Fruit fly (Drosophila melanogaster) whole organism, embryonic: ENCODE measurements around the gene CG42727.

Source experiments
- CG10979 ChIP-seq: fragments of 200-800 bp; sonication (Bioruptor generic); optimal IDR thresholded peaks from 2 replicates; lab custom pipeline; 2018; ENCODE audit warnings: missing biosample characterization, mild to moderate bottlenecking, missing genetic modification characterization, moderate library complexity
- CG1233 ChIP-seq: fragments of 200-800 bp; sonication (Bioruptor generic); optimal IDR thresholded peaks from 4 replicates; lab custom pipeline; 2018; ENCODE audit warnings: missing biosample characterization, mild to moderate bottlenecking, missing genetic modification characterization
- CG15479 ChIP-seq: fragments of 200-800 bp; sonication (Bioruptor generic); optimal IDR thresholded peaks from 3 replicates; lab custom pipeline; 2019; ENCODE audit warnings: missing biosample characterization, mild to moderate bottlenecking, missing genetic modification characterization, moderate library complexity
- CG1602 ChIP-seq: fragments of 200-800 bp; sonication (Bioruptor generic); optimal IDR thresholded peaks from 3 replicates; lab custom pipeline; 2016; ENCODE audit warnings: missing biosample characterization, missing genetic modification characterization
- CG1647 ChIP-seq: fragments of 200-800 bp; sonication (Bioruptor generic); optimal IDR thresholded peaks from 3 replicates; lab custom pipeline; 2016; ENCODE audit warnings: missing biosample characterization, missing genetic modification characterization
- CG17359 ChIP-seq: fragments of 200-800 bp; sonication (Bioruptor generic); optimal IDR thresholded peaks from 3 replicates; lab custom pipeline; 2018; ENCODE audit warnings: missing biosample characterization, mild to moderate bottlenecking, missing genetic modification characterization, moderate library complexity
- CG17612 ChIP-seq: fragments of 200-800 bp; sonication (Bioruptor generic); IDR thresholded peaks from 2 replicates; pipeline ENCODE4 v1.3.6; 2022; ENCODE audit warnings: missing biosample characterization, missing genetic modification characterization
- CG17829 ChIP-seq: fragments of 200-800 bp; optimal IDR thresholded peaks from 2 replicates; lab custom pipeline; 2019; ENCODE audit warnings: missing biosample characterization, mild to moderate bottlenecking, missing genetic modification characterization, moderate library complexity
- CG18599 ChIP-seq: fragments of 200-800 bp; sonication (Bioruptor generic); optimal IDR thresholded peaks from 3 replicates; lab custom pipeline; 2017; ENCODE audit warnings: missing biosample characterization, missing genetic modification characterization, mild to moderate bottlenecking, moderate library complexity, missing genetic modification reagents
- CG2199 ChIP-seq: fragments of 200-800 bp; sonication (Bioruptor generic); IDR thresholded peaks from 3 replicates; pipeline ENCODE4 v1.3.6; 2022; ENCODE audit warnings: missing biosample characterization, missing genetic modification characterization
- CG2678 ChIP-seq: fragments of 200-800 bp; sonication (Bioruptor generic); optimal IDR thresholded peaks from 3 replicates; lab custom pipeline; 2019; ENCODE audit warnings: missing biosample characterization, mild to moderate bottlenecking, missing genetic modification characterization, moderate library complexity
- CG3847 ChIP-seq: fragments of 200-800 bp; sonication (Bioruptor generic); IDR thresholded peaks from 2 replicates; pipeline ENCODE4 v1.3.6; 2022; ENCODE audit warnings: missing biosample characterization, missing genetic modification characterization
- CG6175 ChIP-seq: fragments of 200-800 bp; sonication (Bioruptor generic); IDR thresholded peaks from 3 replicates; pipeline ENCODE4 v1.3.6; 2022; ENCODE audit warnings: missing biosample characterization, missing genetic modification characterization
- CG6254 ChIP-seq: fragments of 200-800 bp; sonication (Bioruptor generic); optimal IDR thresholded peaks from 3 replicates; lab custom pipeline; 2017; ENCODE audit warnings: mild to moderate bottlenecking, missing biosample characterization, missing genetic modification reagents, missing genetic modification characterization
- CG7786 ChIP-seq: fragments of 200-800 bp; sonication (Bioruptor generic); optimal IDR thresholded peaks from 2 replicates; lab custom pipeline; 2016; ENCODE audit warnings: missing biosample characterization, missing genetic modification characterization
- CG8765 ChIP-seq: fragments of 200-800 bp; sonication (Bioruptor generic); IDR thresholded peaks from 2 replicates; pipeline ENCODE4 v1.3.6; 2022; ENCODE audit warnings: missing biosample characterization, missing genetic modification characterization
- CG9817 ChIP-seq: fragments of 200-800 bp; sonication (Bioruptor generic); optimal IDR thresholded peaks from 2 replicates; lab custom pipeline; 2018; ENCODE audit warnings: missing biosample characterization, mild to moderate bottlenecking, missing genetic modification characterization, moderate library complexity
- Dip2 ChIP-seq: fragments of 200-800 bp; sonication (Bioruptor generic); IDR thresholded peaks from 2 replicates; pipeline ENCODE4 v1.3.6; 2022; ENCODE audit warnings: missing biosample characterization, missing genetic modification characterization
- Dp ChIP-seq: fragments of 200-800 bp; sonication (Bioruptor generic); optimal IDR thresholded peaks from 2 replicates; lab custom pipeline; 2018; ENCODE audit warnings: missing biosample characterization, mild to moderate bottlenecking, missing genetic modification characterization, moderate library complexity
- Dref ChIP-seq: fragments of 200-800 bp; sonication (Bioruptor generic); IDR thresholded peaks from 2 replicates; pipeline ENCODE4 v1.3.6; 2022; ENCODE audit warnings: missing biosample characterization, missing genetic modification characterization
- Drgx ChIP-seq: fragments of 200-800 bp; sonication (Bioruptor generic); IDR thresholded peaks from 2 replicates; pipeline ENCODE4 v1.3.6; 2022; ENCODE audit warnings: missing biosample characterization, missing genetic modification characterization
- HLH3B ChIP-seq: fragments of 200-800 bp; sonication (Bioruptor generic); IDR thresholded peaks from 2 replicates; pipeline ENCODE4 v1.3.6; 2022; ENCODE audit warnings: missing biosample characterization, missing genetic modification characterization
- Hmr ChIP-seq: fragments of 200-800 bp; sonication (Bioruptor generic); optimal IDR thresholded peaks from 3 replicates; lab custom pipeline; 2017; ENCODE audit warnings: mild to moderate bottlenecking, missing biosample characterization, missing genetic modification reagents, missing genetic modification characterization
- MESR4 ChIP-seq: fragments of 200-800 bp; sonication (Bioruptor generic); optimal IDR thresholded peaks from 2 replicates; lab custom pipeline; 2018; ENCODE audit warnings: missing biosample characterization, mild to moderate bottlenecking, missing genetic modification characterization, moderate library complexity
- MTF-1 ChIP-seq: fragments of 200-800 bp; sonication (Bioruptor generic); optimal IDR thresholded peaks from 2 replicates; lab custom pipeline; 2018; ENCODE audit warnings: missing biosample characterization, mild to moderate bottlenecking, missing genetic modification characterization, borderline replicate concordance
- Mrtf ChIP-seq: fragments of 200-800 bp; sonication (Bioruptor generic); IDR thresholded peaks from 3 replicates; pipeline ENCODE4 v1.3.6; 2022; ENCODE audit warnings: missing biosample characterization, missing genetic modification characterization
- Opbp ChIP-seq: fragments of 200-800 bp; sonication (Bioruptor generic); IDR thresholded peaks from 3 replicates; pipeline ENCODE4 v1.3.6; 2022; ENCODE audit warnings: missing biosample characterization, missing genetic modification characterization; ENCODE audit not compliant: partially characterized antibody
- Tbp ChIP-seq: fragments of >200 bp; optimal IDR thresholded peaks from 2 replicates; lab custom pipeline; 2018; ENCODE audit warnings: missing biosample characterization, missing genetic modification characterization
- Xbp1 ChIP-seq: fragments of 200-800 bp; sonication (Bioruptor generic); optimal IDR thresholded peaks from 3 replicates; lab custom pipeline; 2016; ENCODE audit warnings: missing biosample characterization, mild to moderate bottlenecking, missing genetic modification characterization
- Xrp1 ChIP-seq: fragments of 200-800 bp; sonication (Bioruptor generic); IDR thresholded peaks from 2 replicates; pipeline ENCODE4 v1.3.6; 2022; ENCODE audit warnings: missing biosample characterization, missing genetic modification characterization
- YL-1 ChIP-seq: fragments of 200-800 bp; sonication (Bioruptor generic); optimal IDR thresholded peaks from 3 replicates; lab custom pipeline; 2017; ENCODE audit warnings: missing biosample characterization, mild to moderate bottlenecking, missing genetic modification characterization
- amos ChIP-seq: fragments of 200-800 bp; sonication (Bioruptor generic); IDR thresholded peaks from 2 replicates; pipeline ENCODE4 v1.3.6; 2022; ENCODE audit warnings: missing biosample characterization, missing genetic modification characterization; ENCODE audit not compliant: partially characterized antibody
- ap ChIP-seq: fragments of 200-800 bp; sonication (Bioruptor generic); IDR thresholded peaks from 2 replicates; pipeline ENCODE4 v1.3.6; 2022; ENCODE audit warnings: missing biosample characterization, missing genetic modification characterization
- bcd ChIP-seq: fragments of 200-800 bp; sonication (Bioruptor generic); optimal IDR thresholded peaks from 2 replicates; lab custom pipeline; 2017; ENCODE audit warnings: missing biosample characterization, mild to moderate bottlenecking, missing genetic modification characterization
- bigmax ChIP-seq: fragments of 200-800 bp; sonication (Bioruptor generic); optimal IDR thresholded peaks from 2 replicates; lab custom pipeline; 2018; ENCODE audit warnings: missing biosample characterization, mild to moderate bottlenecking, missing genetic modification characterization
- chm ChIP-seq: fragments of 200-800 bp; sonication (Bioruptor generic); IDR thresholded peaks from 2 replicates; pipeline ENCODE4 v1.3.6; 2022; ENCODE audit warnings: missing biosample characterization, missing genetic modification characterization
- crp ChIP-seq, 2 experiments: fragments of 200-800 bp; sonication (Bioruptor generic); optimal IDR thresholded peaks; 2 replicates in 1 of 2; 3 replicates in 1 of 2; lab custom pipeline; 2017; ENCODE audit warnings: missing biosample characterization in 2 of 2, missing genetic modification characterization in 2 of 2, mild to moderate bottlenecking in 1 of 2, moderate library complexity in 1 of 2
- dpn ChIP-seq, 2 experiments: fragments of 200-800 bp; sonication (Bioruptor generic); optimal IDR thresholded peaks; 3 replicates each; lab custom pipeline; 2016; ENCODE audit warnings: missing biosample characterization in 2 of 2, missing genetic modification characterization in 2 of 2
- gsb ChIP-seq: fragments of 200-800 bp; sonication (Bioruptor generic); IDR thresholded peaks from 2 replicates; pipeline ENCODE4 v1.3.6; 2022; ENCODE audit warnings: missing biosample characterization, missing genetic modification characterization
- ken ChIP-seq: fragments of 200-800 bp; sonication (Bioruptor generic); IDR thresholded peaks from 3 replicates; pipeline ENCODE4 v1.3.6; 2022; ENCODE audit warnings: missing biosample characterization, missing genetic modification characterization
- kni ChIP-seq: fragments of 200-800 bp; sonication (Bioruptor generic); optimal IDR thresholded peaks from 3 replicates; lab custom pipeline; 2017; ENCODE audit warnings: mild to moderate bottlenecking, missing biosample characterization, missing genetic modification reagents, missing genetic modification characterization
- lilli ChIP-seq: fragments of 200-800 bp; sonication (Bioruptor generic); optimal IDR thresholded peaks from 3 replicates; lab custom pipeline; 2016; ENCODE audit warnings: missing biosample characterization, missing genetic modification characterization
- mld ChIP-seq: fragments of 200-800 bp; sonication (Bioruptor generic); IDR thresholded peaks from 3 replicates; pipeline ENCODE4 v1.3.6; 2022; ENCODE audit warnings: missing biosample characterization, missing genetic modification characterization; ENCODE audit not compliant: partially characterized antibody
- prd ChIP-seq, 3 experiments: fragments of >200 bp in 2 of 3; fragments of 200-800 bp in 1 of 3; sonication (Bioruptor generic) in 1 of 3; optimal IDR thresholded peaks in 2 of 3; IDR thresholded peaks in 1 of 3; 2 replicates in 2 of 3; 3 replicates in 1 of 3; pipeline versions ENCODE4 v1.3.6 to Lab custom; 2017 to 2022; ENCODE audit warnings: missing biosample characterization in 1 of 3, missing genetic modification characterization in 1 of 3
- pzg ChIP-seq: fragments of 200-800 bp; sonication (Bioruptor generic); optimal IDR thresholded peaks from 3 replicates; lab custom pipeline; 2018; ENCODE audit warnings: missing biosample characterization, mild to moderate bottlenecking, missing genetic modification characterization, moderate library complexity
- sens ChIP-seq: fragments of 200-800 bp; sonication (Bioruptor generic); peaks from one replicate; lab custom pipeline; 2016; ENCODE audit warnings: missing biosample characterization, missing genetic modification characterization
- tup ChIP-seq: fragments of 200-800 bp; sonication (Bioruptor generic); optimal IDR thresholded peaks from 2 replicates; lab custom pipeline; 2016; ENCODE audit warnings: missing biosample characterization, mild to moderate bottlenecking, missing genetic modification characterization, moderate library complexity
- tx ChIP-seq: fragments of 200-800 bp; sonication (Bioruptor generic); optimal IDR thresholded peaks from 2 replicates; lab custom pipeline; 2016; ENCODE audit warnings: missing biosample characterization, missing genetic modification characterization
- vvl ChIP-seq: fragments of 200-800 bp; sonication (Bioruptor generic); IDR thresholded peaks from 2 replicates; pipeline ENCODE4 v1.3.6; 2022; ENCODE audit warnings: missing biosample characterization, missing genetic modification characterization

CG42727 gene

dm6 chr3R:15347822-15348221 is at the start of gene CG42727, which contains the start of gene CG42726 (continued):
- TF ChIP-seq CG1647 (GFP tag; lab: Kevin White, UChicago) (peak; percentile 1), Dp (no peak), pzg (GFP tag; lab: Kevin White, UChicago) (peak; percentile 33), MTF-1 (no peak), CG17359 (tag; lab: Kevin White, UChicago) (peak; percentile 28), Hmr (GFP tag; lab: Kevin White, UChicago) (peak; percentile 17), CG17612 (0 out of 2 replicates have a peak, but pooled peaks have one; percentile 33), mld (no peak), CG6254 (no peak), tup (GFP tag; lab: Kevin White, UChicago) (no peak), ken (GFP tag; lab: Robert Waterston, UW) (peak; percentile 43; the same call in 1 of the 3 replicates), kni (GFP tag; lab: Kevin White, UChicago) (peak; percentile 36), ap (GFP tag; lab: Robert Waterston, UW) (no peak), CG6175 (GFP tag; lab: Robert Waterston, UW) (0 out of 3 replicates have a peak, but pooled peaks have one; percentile 18), CG3847 (peak; percentile 18; the same call in 1 of the 2 replicates), gsb (no peak), bigmax (GFP tag; lab: Kevin White, UChicago) (no peak), CG10979 (peak; percentile 30), Dip2 (GFP tag; lab: Robert Waterston, UW) (no peak), tx (GFP tag; lab: Kevin White, UChicago) (no peak), CG1233 (GFP tag; lab: Kevin White, UChicago) (peak; percentile 8), CG9817 (tag; lab: Kevin White, UChicago) (peak; percentile 40), crp (GFP tag; optimal IDR thresholded peaks at IDR 0.05; lab: Kevin White, UChicago) (peak in 1 of 2 experiments; percentile 62), Dref (GFP tag; lab: Robert Waterston, UW) (peak; percentile 41; the same call in 1 of the 2 replicates), CG17829 (tag; lab: Kevin White, UChicago) (peak; percentile 42), MESR4 (peak; percentile 75), Opbp (GFP tag; lab: Robert Waterston, UW) (no peak), chm (GFP tag; lab: Robert Waterston, UW) (no peak), Xrp1 (GFP tag; lab: Robert Waterston, UW) (peak; percentile 37; the same call in 1 of the 2 replicates), bcd (GFP tag; lab: Kevin White, UChicago) (no peak), Tbp (no peak), Drgx (GFP tag; lab: Robert Waterston, UW) (peak; percentile 62; the same call in 1 of the 2 replicates), Xbp1 (GFP tag; lab: Kevin White, UChicago) (peak; percentile 37), CG18599 (GFP tag; lab: Kevin White, UChicago) (peak; percentile 5), HLH3B (GFP tag; lab: Robert Waterston, UW) (no peak), CG2199 (GFP tag; lab: Robert Waterston, UW) (no peak), CG8765 (GFP tag; lab: Robert Waterston, UW) (no peak), vvl (GFP tag; lab: Robert Waterston, UW) (0 out of 2 replicates have a peak, but pooled peaks have one; percentile 34), CG7786 (GFP tag; lab: Kevin White, UChicago) (no peak), CG1602 (GFP tag; lab: Kevin White, UChicago) (no peak), sens (GFP tag; lab: Kevin White, UChicago) (peak; percentile 58), dpn (GFP tag; optimal IDR thresholded peaks at IDR 0.05; lab: Kevin White, UChicago) (peak in 1 of 2 experiments; percentile 46), Mrtf (0 out of 3 replicates have a peak, but pooled peaks have one; percentile 12), lilli (GFP tag; lab: Kevin White, UChicago) (peak; percentile 51), YL-1 (GFP tag; lab: Kevin White, UChicago) (peak; percentile 21), CG15479 (GFP tag; lab: Kevin White, UChicago) (no peak), amos (GFP tag; lab: Robert Waterston, UW) (no peak), prd (optimal IDR thresholded peaks at IDR 0.05; lab: Kevin White, UChicago) (no peak), prd (GFP tag; IDR thresholded peaks at IDR 0.05; lab: Robert Waterston, UW) (peak; percentile 34; the same call in 1 of the 3 replicates), CG2678 (tag; lab: Kevin White, UChicago) (peak; percentile 43)
